Worm (Caenorhabditis elegans) whole organism, midembryonic: ENCODE data around the gene H03E18.1.

Source experiments
- T22C8.4 ChIP-seq: fragments of 200-800 bp; sonication (Bioruptor generic); IDR thresholded peaks from 2 replicates; pipeline ENCODE4 v1.3.6; 2022; ENCODE audit warnings: missing genetic modification characterization, missing compliant biosample characterization
- cog-1 ChIP-seq: sonication (generic microtip); optimal IDR thresholded peaks from 2 replicates; lab custom pipeline; 2016; ENCODE audit warnings: missing genetic modification characterization, missing compliant biosample characterization
- flt-1 ChIP-seq: fragments of 200-800 bp; sonication (Bioruptor generic); IDR thresholded peaks from 2 replicates; pipeline ENCODE4 v1.3.6; 2022; ENCODE audit warnings: missing genetic modification characterization, missing compliant biosample characterization
- klf-2 ChIP-seq: fragments of 200-800 bp; sonication (Bioruptor generic); conservative IDR thresholded peaks from 2 replicates; pipeline ENCODE4 v1.3.6; 2022; ENCODE audit warnings: missing genetic modification reagents, missing genetic modification characterization, missing compliant biosample characterization
- med-1 ChIP-seq: sonication (generic microtip); optimal IDR thresholded peaks from 2 replicates; lab custom pipeline; 2017; ENCODE audit warnings: missing genetic modification characterization, mild to moderate bottlenecking, missing compliant biosample characterization, antibody characterized with exemption, missing genetic modification reagents; ENCODE audit not compliant: insufficient read depth
- ref-1 ChIP-seq: fragments of 200-800 bp; sonication (Bioruptor generic); conservative IDR thresholded peaks from 2 replicates; pipeline ENCODE4 v1.3.6; 2022; ENCODE audit warnings: missing genetic modification reagents, missing genetic modification characterization, missing compliant biosample characterization
- tab-1 ChIP-seq: fragments of 200-800 bp; sonication (Bioruptor generic); IDR thresholded peaks from 2 replicates; pipeline ENCODE4 v1.3.6; 2022; ENCODE audit warnings: missing genetic modification characterization, missing compliant biosample characterization
- ztf-23 ChIP-seq: fragments of 200-800 bp; sonication (Bioruptor generic); IDR thresholded peaks from 2 replicates; pipeline ENCODE4 v1.3.6; 2022; ENCODE audit warnings: missing genetic modification reagents, missing genetic modification characterization, missing compliant biosample characterization
- ztf-29 ChIP-seq: fragments of 200-800 bp; sonication (Bioruptor generic); IDR thresholded peaks from 2 replicates; pipeline ENCODE4 v1.3.6; 2022; ENCODE audit warnings: missing genetic modification reagents, missing genetic modification characterization, missing compliant biosample characterization

ce11 chrX:8495005-8495404, 12.7 kb upstream of the H03E18.1 start, which contains the start of gene T01B10.5:
- TF ChIP-seq ztf-23 (GFP tag; lab: Robert Waterston, UW) (no peak), ref-1 (GFP tag; lab: Robert Waterston, UW) (no peak), ztf-29 (GFP tag; lab: Robert Waterston, UW) (no peak), cog-1 (tag; lab: Kevin White, UChicago) (no peak), flt-1 (no peak), tab-1 (no peak), med-1 (GFP tag; lab: Kevin White, UChicago) (no peak), T22C8.4 (GFP tag; lab: Robert Waterston, UW) (no peak), klf-2 (GFP tag; lab: Robert Waterston, UW) (no peak)
